Fruit fly (Drosophila melanogaster): Measurements from ENCODE around the gene CG32187.

Gene CG32187

dm6 chr3L:17808597-17809213, 2.5 kb upstream of the CG32187 start, which contains the start of gene CG32191:
CG32191 (minus strand) TSS chr3L:17809146.
- TF ChIP-seq CG34367 (tag; optimal IDR thresholded peaks at IDR 0.05) (no peak), CG12605 (GFP tag; IDR thresholded peaks at IDR 0.05) (no peak), EcR (GFP tag; optimal IDR thresholded peaks at IDR 0.05) (no peak), Ets98B (GFP tag; IDR thresholded peaks at IDR 0.05) (no peak), Pif1B (GFP tag; optimal IDR thresholded peaks at IDR 0.05) (no peak), D1 (tag; optimal IDR thresholded peaks at IDR 0.05) (no peak), CG14655 (GFP tag; optimal IDR thresholded peaks at IDR 0.05) (no peak)

- TF ChIP-seq Snoo (tag; optimal IDR thresholded peaks at IDR 0.05) (no peak), CG10348 (GFP tag; IDR thresholded peaks at IDR 0.05) (no peak), CG13204 (GFP tag; optimal IDR thresholded peaks at IDR 0.05) (no peak), Ets98B (GFP tag; IDR thresholded peaks at IDR 0.05) (no peak), CG17806 (tag; optimal IDR thresholded peaks at IDR 0.05) (no peak), CG14655 (GFP tag; optimal IDR thresholded peaks at IDR 0.05) (no peak), CG12605 (GFP tag; IDR thresholded peaks at IDR 0.05) (no peak), EcR (GFP tag; optimal IDR thresholded peaks at IDR 0.05) (no peak), D1 (tag; optimal IDR thresholded peaks at IDR 0.05) (no peak)
These were observed 1.7 kb downstream of the CG32187 start, which contains the start of gene ais for dm6 chr3L:17804511-17804910. ais (minus strand) TSS chr3L:17804715.

dm6 chr3L:17802107-17802506, 4.1 kb downstream of the CG32187 start, which contains the start of gene NUCB1:
NUCB1 (minus strand) TSS chr3L:17802279.
- no peak for TF ChIP-seq CG12605 (GFP tag; IDR thresholded peaks at IDR 0.05)
- TF ChIP-seq Snoo (tag; optimal IDR thresholded peaks at IDR 0.05) = no peak
- TF ChIP-seq EcR (GFP tag; optimal IDR thresholded peaks at IDR 0.05) = no peak
- no peak for TF ChIP-seq CG14655 (GFP tag; optimal IDR thresholded peaks at IDR 0.05)
- no peak for TF ChIP-seq CG8159 (tag; optimal IDR thresholded peaks at IDR 0.05)
- TF ChIP-seq CG10348 (GFP tag; IDR thresholded peaks at IDR 0.05) = no peak
- TF ChIP-seq CG8301 (tag; optimal IDR thresholded peaks at IDR 0.05) = no peak
- no peak for TF ChIP-seq fd96Ca (GFP tag; IDR thresholded peaks at IDR 0.05)
- no peak for TF ChIP-seq Pif1B (GFP tag; optimal IDR thresholded peaks at IDR 0.05)
- TF ChIP-seq CG13204 (GFP tag; optimal IDR thresholded peaks at IDR 0.05) = no peak
- no peak for TF ChIP-seq CG15710 (tag; optimal IDR thresholded peaks at IDR 0.05)
- no peak for TF ChIP-seq CG17806 (tag; optimal IDR thresholded peaks at IDR 0.05)

- TF ChIP-seq Pif1A (GFP tag; optimal IDR thresholded peaks at IDR 0.05) (no peak), CG14655 (GFP tag; optimal IDR thresholded peaks at IDR 0.05) (no peak), gl (tag; optimal IDR thresholded peaks at IDR 0.05) (no peak), CG8159 (tag; optimal IDR thresholded peaks at IDR 0.05) (no peak), Pif1B (GFP tag; optimal IDR thresholded peaks at IDR 0.05) (no peak)
These were observed 8.7 kb downstream of the CG32187 start, which contains the start of gene CG42816 for dm6 chr3L:17797494-17797893. CG42816 (minus strand) TSS chr3L:17797594.

dm6 chr3L:17791495-17791894, 14.7 kb downstream of the CG32187 start:
- TF ChIP-seq CG17806 (tag; optimal IDR thresholded peaks at IDR 0.05) = no peak
- TF ChIP-seq fd96Ca (GFP tag; IDR thresholded peaks at IDR 0.05) = no peak
- no peak for TF ChIP-seq CG12605 (GFP tag; IDR thresholded peaks at IDR 0.05)
- TF ChIP-seq CG15710 (tag; optimal IDR thresholded peaks at IDR 0.05) = no peak
- TF ChIP-seq CG8159 (tag; optimal IDR thresholded peaks at IDR 0.05) = no peak

dm6 chr3L:17791467-17791494, 14.9 kb downstream of the CG32187 start, which contains the start of gene CG42815:
CG42815 (minus strand) TSS chr3L:17791486.
- no peak for TF ChIP-seq CG14655 (GFP tag; optimal IDR thresholded peaks at IDR 0.05)

dm6 chr3L:17791067-17791466, 15.1 kb downstream of the CG32187 start:
- no peak for TF ChIP-seq CG10348 (GFP tag; IDR thresholded peaks at IDR 0.05)
- TF ChIP-seq CG8159 (tag; optimal IDR thresholded peaks at IDR 0.05) = no peak
- no peak for TF ChIP-seq gl (tag; optimal IDR thresholded peaks at IDR 0.05)
- TF ChIP-seq CG32121 (GFP tag; IDR thresholded peaks at IDR 0.05) = no peak
- TF ChIP-seq fd96Ca (GFP tag; IDR thresholded peaks at IDR 0.05) = no peak
- TF ChIP-seq Pif1A (GFP tag; optimal IDR thresholded peaks at IDR 0.05) = no peak
- TF ChIP-seq CG4496 (GFP tag; IDR thresholded peaks at IDR 0.05) = no peak
- TF ChIP-seq CG12605 (GFP tag; IDR thresholded peaks at IDR 0.05) = no peak
- no peak for TF ChIP-seq Snoo (tag; optimal IDR thresholded peaks at IDR 0.05)
- no peak for TF ChIP-seq EcR (GFP tag; optimal IDR thresholded peaks at IDR 0.05)
- no peak for TF ChIP-seq CG34367 (tag; optimal IDR thresholded peaks at IDR 0.05)
- TF ChIP-seq Ets98B (GFP tag; IDR thresholded peaks at IDR 0.05) = no peak
- TF ChIP-seq CG8301 (tag; optimal IDR thresholded peaks at IDR 0.05) = no peak
- TF ChIP-seq rn (GFP tag; IDR thresholded peaks at IDR 0.05) = no peak
- no peak for TF ChIP-seq Pif1B (GFP tag; optimal IDR thresholded peaks at IDR 0.05)
- TF ChIP-seq D1 (tag; optimal IDR thresholded peaks at IDR 0.05) = no peak
- no peak for TF ChIP-seq CG14655 (GFP tag; optimal IDR thresholded peaks at IDR 0.05)
- no peak for TF ChIP-seq CG13204 (GFP tag; optimal IDR thresholded peaks at IDR 0.05)
- no peak for TF ChIP-seq CG9948 (tag; optimal IDR thresholded peaks at IDR 0.05)

- TF ChIP-seq CG8301 (tag; optimal IDR thresholded peaks at IDR 0.05) (no peak), fd96Ca (GFP tag; IDR thresholded peaks at IDR 0.05) (no peak), rn (GFP tag; IDR thresholded peaks at IDR 0.05) (no peak), D1 (tag; optimal IDR thresholded peaks at IDR 0.05) (no peak), gl (tag; optimal IDR thresholded peaks at IDR 0.05) (no peak), CG9948 (tag; optimal IDR thresholded peaks at IDR 0.05) (no peak)
These were observed 42.2 kb downstream of the CG32187 start, which contains the start of the genes Adgf-A and Adgf-A2 for dm6 chr3L:17763987-17764386. Adgf-A (minus strand) TSS chr3L:17764158. Adgf-A2 (minus strand) TSS chr3L:17764158.
